Fruit fly (Drosophila melanogaster): Measurements from ENCODE around the gene Gdap1.
A peak's percentile ranks its signal among the peaks of the same experiment; 100 is the strongest.

Gdap1 gene

DNA sequence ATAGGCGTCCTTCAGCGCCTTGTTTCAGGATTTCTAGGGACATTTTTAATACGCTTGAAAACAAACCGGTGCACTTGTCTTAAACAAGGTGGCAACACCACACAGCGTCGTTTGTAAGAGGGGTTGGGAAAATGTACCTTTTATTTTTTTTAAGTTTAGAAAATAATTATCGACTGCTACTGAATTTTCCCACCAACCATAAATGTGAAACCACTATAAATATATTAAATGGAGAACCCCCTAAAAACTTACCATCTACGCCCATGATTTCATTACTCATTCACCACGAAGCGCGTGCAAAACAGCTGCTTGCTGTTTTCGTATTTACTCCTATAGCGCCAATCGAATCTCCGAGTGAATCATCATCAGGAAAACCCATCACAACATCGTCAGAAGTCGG, 2.4 kb upstream of the Gdap1 start, which contains the start of the genes Tcs5 and CHMP2B (continued):
- TF ChIP-seq CG9797 (GFP tag; optimal IDR thresholded peaks at IDR 0.05) (peak; percentile 74), p53 (GFP tag; optimal IDR thresholded peaks at IDR 0.05) (peak; percentile 98), caup (GFP tag; optimal IDR thresholded peaks at IDR 0.05; ENCODE audit: severe bottlenecking) (peak; percentile 100), sob (GFP tag; IDR thresholded peaks at IDR 0.05) (peak; percentile 100), Jarid2 (GFP tag; optimal IDR thresholded peaks at IDR 0.05) (peak; percentile 94), mam (GFP tag; optimal IDR thresholded peaks at IDR 0.05) (peak; percentile 100), CG17802 (tag; optimal IDR thresholded peaks at IDR 0.05) (peak; percentile 96), amos (GFP tag; IDR thresholded peaks at IDR 0.05; ENCODE audit: partially characterized antibody) (no peak; the same call in 1 of the 2 replicates), CG4617 (GFP tag; optimal IDR thresholded peaks at IDR 0.05; ENCODE audit: borderline replicate concordance) (peak; percentile 100), Fer3 (tag; optimal IDR thresholded peaks at IDR 0.05) (peak; percentile 100), dimm (GFP tag; IDR thresholded peaks at IDR 0.05) (peak; percentile 100), CG7271 (tag; optimal IDR thresholded peaks at IDR 0.05) (peak; percentile 100), CG6654 (GFP tag; optimal IDR thresholded peaks at IDR 0.05) (peak; percentile 96), CTCF (GFP tag; optimal IDR thresholded peaks at IDR 0.05) (peak; percentile 77), Opbp (GFP tag; IDR thresholded peaks at IDR 0.05; ENCODE audit: partially characterized antibody) (peak; percentile 45; the same call in 1 of the 3 replicates), D19B (GFP tag; optimal IDR thresholded peaks at IDR 0.05) (peak; percentile 98), ftz-f1 (GFP tag; optimal IDR thresholded peaks at IDR 0.05) (peak; percentile 96), ase (GFP tag; IDR thresholded peaks at IDR 0.05) (peak; percentile 100), Side (GFP tag; optimal IDR thresholded peaks at IDR 0.05) (peak; percentile 99), CG14860 (GFP tag; IDR thresholded peaks at IDR 0.05; ENCODE audit: partially characterized antibody) (no peak), oc (tag; optimal IDR thresholded peaks at IDR 0.05) (peak; percentile 100), YL-1 (GFP tag; optimal IDR thresholded peaks at IDR 0.05) (peak; percentile 99), Atf3 (GFP tag; optimal IDR thresholded peaks at IDR 0.05) (peak; percentile 100), CG4360 (GFP tag; IDR thresholded peaks at IDR 0.05) (peak; percentile 96), Ets65A (GFP tag) (peak; percentile 99), CG3726 (GFP tag; IDR thresholded peaks at IDR 0.05) (peak; percentile 100), corto (GFP tag; optimal IDR thresholded peaks at IDR 0.05) (peak; percentile 99), CG33213 (GFP tag; optimal IDR thresholded peaks at IDR 0.05) (peak; percentile 100), CG13424 (tag; optimal IDR thresholded peaks at IDR 0.05) (peak; percentile 100), ro (GFP tag; IDR thresholded peaks at IDR 0.05) (peak; percentile 100), Eip74EF (GFP tag; optimal IDR thresholded peaks at IDR 0.05) (peak in 1 of 2 experiments; percentile 92), CG9876 (GFP tag; optimal IDR thresholded peaks at IDR 0.05) (peak; percentile 99), sd (tag; optimal IDR thresholded peaks at IDR 0.05) (peak; percentile 97), CG17829 (tag; optimal IDR thresholded peaks at IDR 0.05) (peak; percentile 99), CG10147 (GFP tag; optimal IDR thresholded peaks at IDR 0.05) (peak; percentile 99), D19A (tag; optimal IDR thresholded peaks at IDR 0.05) (peak; percentile 97), ac (GFP tag; optimal IDR thresholded peaks at IDR 0.05) (peak; percentile 99), pita (GFP tag; optimal IDR thresholded peaks at IDR 0.05) (no peak), CG11085 (GFP tag; IDR thresholded peaks at IDR 0.05) (peak; percentile 100), C15 (GFP tag; IDR thresholded peaks at IDR 0.05) (peak; percentile 100), CG3281 (GFP tag; optimal IDR thresholded peaks at IDR 0.05) (peak; percentile 99), gsb (GFP tag; IDR thresholded peaks at IDR 0.05) (peak; percentile 100), Hr51 (GFP tag; optimal IDR thresholded peaks at IDR 0.05) (peak; percentile 100), pum (GFP tag; optimal IDR thresholded peaks at IDR 0.05) (peak; percentile 100), slp2 (GFP tag; optimal IDR thresholded peaks at IDR 0.05) (peak; percentile 100), br (optimal IDR thresholded peaks at IDR 0.05) (no peak), jumu (GFP tag; optimal IDR thresholded peaks at IDR 0.05) (peak; percentile 100), CG10979 (tag; optimal IDR thresholded peaks at IDR 0.05) (peak; percentile 100), grau (tag; optimal IDR thresholded peaks at IDR 0.05) (peak; percentile 99), Dbx (GFP tag; IDR thresholded peaks at IDR 0.05) (peak; percentile 100), fd64A (GFP tag; optimal IDR thresholded peaks at IDR 0.05) (peak; percentile 99)

All from whole organism, embryonic.